Fruit fly (Drosophila melanogaster): ENCODE results near the gene CG4440.

The CG4440 gene

dm6 chr2L:16285692-16286359, 43.9 kb upstream of the CG4440 start (continued):
- peak; percentile 68 for TF ChIP-seq CG3163 (GFP tag; optimal IDR thresholded peaks at IDR 0.05)
- TF ChIP-seq CG7357 (GFP tag; IDR thresholded peaks at IDR 0.05) = peak; percentile 83
- TF ChIP-seq crp (GFP tag; optimal IDR thresholded peaks at IDR 0.05) = peak; percentile 65 to 92
- peak; percentile 24 for TF ChIP-seq CG10543 (GFP tag; optimal IDR thresholded peaks at IDR 0.05)
- TF ChIP-seq CG3726 (GFP tag; IDR thresholded peaks at IDR 0.05) = no peak
- peak; percentile 59 for TF ChIP-seq ERR (GFP tag; optimal IDR thresholded peaks at IDR 0.05)
- peak; percentile 63 for TF ChIP-seq Nf-YB (GFP tag; optimal IDR thresholded peaks at IDR 0.05)
- peak; percentile 86 for TF ChIP-seq jing (GFP tag; optimal IDR thresholded peaks at IDR 0.05)
- no peak for TF ChIP-seq B-H1 (GFP tag; IDR thresholded peaks at IDR 0.05)
- peak; percentile 58 for TF ChIP-seq Fer2 (tag; optimal IDR thresholded peaks at IDR 0.05)
- peak; percentile 85 for TF ChIP-seq NC2β (GFP tag; optimal IDR thresholded peaks at IDR 0.05)
- TF ChIP-seq btn (GFP tag; optimal IDR thresholded peaks at IDR 0.05) = peak; percentile 68
- TF ChIP-seq Sox100B (GFP tag; optimal IDR thresholded peaks at IDR 0.05) = peak; percentile 69
- TF ChIP-seq tin (GFP tag; optimal IDR thresholded peaks at IDR 0.05) = peak; percentile 77
- TF ChIP-seq CG14710 (tag; optimal IDR thresholded peaks at IDR 0.05) = peak; percentile 79
- TF ChIP-seq CG4854 (GFP tag; optimal IDR thresholded peaks at IDR 0.05) = peak; percentile 82
- TF ChIP-seq CG4820 (GFP tag; optimal IDR thresholded peaks at IDR 0.05) = peak; percentile 85
- TF ChIP-seq ac (GFP tag; optimal IDR thresholded peaks at IDR 0.05) = peak; percentile 5
- TF ChIP-seq onecut (GFP tag; IDR thresholded peaks at IDR 0.05) = peak; percentile 73
- TF ChIP-seq CG10147 (GFP tag; optimal IDR thresholded peaks at IDR 0.05) = peak; percentile 85
- TF ChIP-seq CG13296 (GFP tag; optimal IDR thresholded peaks at IDR 0.05) = peak; percentile 57
- TF ChIP-seq CG17612 (GFP tag; IDR thresholded peaks at IDR 0.05) = no peak
- TF ChIP-seq dan (GFP tag; IDR thresholded peaks at IDR 0.05) = no peak
- peak; percentile 82 for TF ChIP-seq CG10209 (GFP tag; optimal IDR thresholded peaks at IDR 0.05)
- TF ChIP-seq CHES-1-like (GFP tag; optimal IDR thresholded peaks at IDR 0.05) = peak; percentile 74
- TF ChIP-seq schlank (tag; optimal IDR thresholded peaks at IDR 0.05) = peak; percentile 80
- TF ChIP-seq dmrt99B (tag; optimal IDR thresholded peaks at IDR 0.05) = peak; percentile 91
- TF ChIP-seq CoRest (tag; optimal IDR thresholded peaks at IDR 0.05) = peak; percentile 91
- peak; percentile 63 for TF ChIP-seq Neu2 (GFP tag; optimal IDR thresholded peaks at IDR 0.05; ENCODE audit: borderline replicate concordance)
- TF ChIP-seq gt (GFP tag; IDR thresholded peaks at IDR 0.05) = no peak
- TF ChIP-seq CG18764 (GFP tag; optimal IDR thresholded peaks at IDR 0.05) = peak; percentile 83
- peak; percentile 77 for TF ChIP-seq CG15011 (GFP tag; optimal IDR thresholded peaks at IDR 0.05)
- peak; percentile 82 for TF ChIP-seq CG30403 (GFP tag; optimal IDR thresholded peaks at IDR 0.05)
- no peak for TF ChIP-seq CG42726 (GFP tag; IDR thresholded peaks at IDR 0.05; ENCODE audit: partially characterized antibody)
- no peak for TF ChIP-seq bowl (GFP tag; IDR thresholded peaks at IDR 0.05)
- TF ChIP-seq CG7786 (GFP tag; optimal IDR thresholded peaks at IDR 0.05) = peak; percentile 93
- no peak for TF ChIP-seq insv (GFP tag; optimal IDR thresholded peaks at IDR 0.05)
- TF ChIP-seq bab2 (GFP tag; optimal IDR thresholded peaks at IDR 0.05) = peak; percentile 85
- TF ChIP-seq fu2 (GFP tag; optimal IDR thresholded peaks at IDR 0.05) = peak; percentile 80
- TF ChIP-seq CG1024 (GFP tag; IDR thresholded peaks at IDR 0.05) = no peak
- TF ChIP-seq Vsx1 (GFP tag; optimal IDR thresholded peaks at IDR 0.05) = peak; percentile 58
- TF ChIP-seq esg (GFP tag; conservative IDR thresholded peaks at IDR 0.05) = no peak
- TF ChIP-seq CG12299 (tag; optimal IDR thresholded peaks at IDR 0.05) = peak; percentile 70
- TF ChIP-seq dpn (GFP tag; optimal IDR thresholded peaks at IDR 0.05) = peak; percentile 80 to 86
- TF ChIP-seq Fer3 (tag; optimal IDR thresholded peaks at IDR 0.05) = peak; percentile 92
- peak; percentile 13 for TF ChIP-seq B-H2 (GFP tag; optimal IDR thresholded peaks at IDR 0.05)
- peak; percentile 87 for TF ChIP-seq CG30431 (GFP tag; optimal IDR thresholded peaks at IDR 0.05)
- TF ChIP-seq CG12071 (GFP tag; optimal IDR thresholded peaks at IDR 0.05) = peak; percentile 90
- TF ChIP-seq caup (GFP tag; optimal IDR thresholded peaks at IDR 0.05; ENCODE audit: severe bottlenecking) = peak; percentile 82
